Worm (Caenorhabditis elegans) whole organism, L1 larva: ENCODE measurements around the gene F18A11.3.

ENCODE experiments used
- ceh-82 ChIP-seq, 3 experiments: fragments of 150-350 bp in 1 of 3; sonication (generic microtip) in 2 of 3; optimal IDR thresholded peaks; 2 replicates each; lab custom pipeline; 2014 to 2017; ENCODE audit warnings: missing biosample characterization in 3 of 3, missing genetic modification characterization in 3 of 3
- elt-3 ChIP-seq, 6 experiments: fragments of 150-350 bp in 1 of 6; sonication (generic microtip); optimal IDR thresholded peaks; 2 replicates each; lab custom pipeline; 2017 to 2018; ENCODE audit warnings: missing biosample characterization in 6 of 6, missing genetic modification characterization in 6 of 6, inconsistent platforms in 1 of 6
- nhr-77 ChIP-seq: fragments of 150-350 bp; optimal IDR thresholded peaks from 2 replicates; lab custom pipeline; 2014; ENCODE audit warnings: missing biosample characterization, missing genetic modification characterization
- unc-98 ChIP-seq: fragments of 200-800 bp; sonication (Bioruptor generic); IDR thresholded peaks from 2 replicates; pipeline ENCODE4 v1.3.6; 2022; ENCODE audit warnings: missing genetic modification characterization, missing compliant biosample characterization
- xbp-1 ChIP-seq: sonication (generic microtip); optimal IDR thresholded peaks from 2 replicates; lab custom pipeline; 2016; ENCODE audit warnings: missing genetic modification characterization, missing compliant biosample characterization

DNA sequence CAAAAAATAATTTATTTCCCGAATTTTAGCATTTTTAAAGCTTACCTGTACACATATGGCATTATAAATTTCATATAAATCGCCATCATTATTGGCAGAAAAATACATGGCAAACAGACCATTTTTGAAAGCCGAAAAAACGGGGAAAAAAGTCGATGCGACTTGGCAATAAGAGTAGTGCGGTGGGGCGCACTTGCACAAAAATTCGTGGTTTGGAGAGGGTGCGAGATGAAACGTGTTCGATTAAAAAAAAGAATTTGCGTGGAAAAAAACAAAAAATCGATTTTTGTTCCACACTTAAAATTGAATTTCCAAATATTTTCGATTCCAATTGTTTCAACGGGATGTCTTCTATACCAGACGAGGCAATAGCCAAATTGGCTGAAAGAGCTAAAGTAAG, at the start of gene F18A11.3:
- TF ChIP-seq unc-98 (GFP tag; lab: Robert Waterston, UW) (no peak), elt-3 (tag; optimal IDR thresholded peaks at IDR 0.05; lab: Kevin White, UChicago) (no peak), xbp-1 (tag; lab: Kevin White, UChicago) (no peak), nhr-77 (tag; lab: Kevin White, UChicago) (no peak), ceh-82 (tag; optimal IDR thresholded peaks at IDR 0.05; lab: Kevin White, UChicago) (no peak)
